Fruit fly (Drosophila melanogaster) whole organism, prepupa: Measurements from ENCODE around the gene CG6650.

Experiments used
- CG11902 ChIP-seq: fragments of 200-800 bp; sonication (Bioruptor generic); optimal IDR thresholded peaks from 3 replicates; lab custom pipeline; 2016; ENCODE audit warnings: missing biosample characterization, missing genetic modification characterization
- CG6163 ChIP-seq: fragments of 200-800 bp; sonication (Bioruptor generic); IDR thresholded peaks from 3 replicates; pipeline ENCODE4 v1.3.6; 2022; ENCODE audit warnings: missing biosample characterization, missing genetic modification characterization
- Hr39 ChIP-seq: fragments of 200-800 bp; sonication (Bioruptor generic); optimal IDR thresholded peaks from 2 replicates; lab custom pipeline; 2016; ENCODE audit warnings: missing biosample characterization, missing genetic modification characterization

DNA sequence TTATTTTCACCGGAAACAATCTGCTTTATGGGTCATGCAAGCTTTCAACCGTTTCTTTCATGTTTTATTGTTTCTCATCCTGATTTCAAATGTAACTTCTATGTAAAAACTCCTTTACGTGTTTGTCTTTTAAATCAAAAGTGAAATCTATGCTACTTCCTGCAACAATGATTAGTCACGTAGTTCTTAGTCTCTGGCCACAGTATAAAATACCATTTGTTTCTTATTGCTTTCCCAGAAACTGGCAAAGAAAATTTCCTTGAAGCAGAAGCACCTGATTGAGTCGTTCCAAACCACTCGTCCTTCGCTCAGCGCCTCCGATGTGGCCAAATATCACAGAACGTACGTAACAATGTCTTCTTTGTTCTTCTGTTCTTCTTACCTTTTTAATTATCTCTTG lies 44.2 kb downstream of the CG6650 start, which contains the start of gene btl:
- TF ChIP-seq Hr39 (GFP tag; lab: Kevin White, UChicago) (no peak), CG11902 (GFP tag; lab: Kevin White, UChicago) (no peak), CG6163 (GFP tag; lab: Robert Waterston, UW) (no peak)
